Worm (Caenorhabditis elegans): Measurements from ENCODE around the gene dpf-4.

Gene dpf-4

ce11 chrIII:5864270-5864669, 5.2 kb downstream of the dpf-4 start, which contains the start of gene rabn-5:
rabn-5 (plus strand) TSS chrIII:5864553.
- TF ChIP-seq dpl-1 (GFP tag; optimal IDR thresholded peaks at IDR 0.05) = peak in 1 of 3 experiments; percentile 59
- no peak for TF ChIP-seq tlp-1 (tag; optimal IDR thresholded peaks at IDR 0.05)
- peak; percentile 16 for TF ChIP-seq mep-1 (tag; optimal IDR thresholded peaks at IDR 0.05)
- TF ChIP-seq ets-5 (GFP tag; IDR thresholded peaks at IDR 0.05) = no peak
- peak; percentile 13 to 19 for TF ChIP-seq efl-1 (optimal IDR thresholded peaks at IDR 0.05)
- TF ChIP-seq efl-1 (GFP tag; optimal IDR thresholded peaks at IDR 0.05 in 1 of 2) = peak in 1 of 2 experiments; percentile 51
- TF ChIP-seq lsy-2 (tag; optimal IDR thresholded peaks at IDR 0.05) = peak in 1 of 2 experiments; percentile 2
- no peak for TF ChIP-seq mef-2 (tag; optimal IDR thresholded peaks at IDR 0.05)

- TF ChIP-seq ets-5 (GFP tag; IDR thresholded peaks at IDR 0.05) = no peak
- no peak for TF ChIP-seq zip-4 (GFP tag; optimal IDR thresholded peaks at IDR 0.05)
- no peak for TF ChIP-seq nhr-76 (tag; optimal IDR thresholded peaks at IDR 0.05)
- no peak for TF ChIP-seq blmp-1 (tag; optimal IDR thresholded peaks at IDR 0.05)
- TF ChIP-seq aly-2 (tag; optimal IDR thresholded peaks at IDR 0.05) = no peak
- no peak for TF ChIP-seq fkh-10 (GFP tag; optimal IDR thresholded peaks at IDR 0.05)
- no peak for TF ChIP-seq nhr-20 (tag; optimal IDR thresholded peaks at IDR 0.05)
- TF ChIP-seq nhr-71 (tag; optimal IDR thresholded peaks at IDR 0.05) = no peak
- TF ChIP-seq rnt-1 (tag; optimal IDR thresholded peaks at IDR 0.05) = no peak
- TF ChIP-seq grh-1 (GFP tag; IDR thresholded peaks at IDR 0.05) = no peak
Observed at ce11 chrIII:5868401-5868800, 9.3 kb downstream of the dpf-4 start, which contains the start of gene eng-1. eng-1 (minus strand) TSS chrIII:5868501.

ce11 chrIII:5869429-5869828, 10.3 kb downstream of the dpf-4 start, which contains the start of gene F01F1.15:
F01F1.15 (minus strand) TSS chrIII:5869529.
- TF ChIP-seq Y116A8C.19 (tag; optimal IDR thresholded peaks at IDR 0.05; ENCODE audit: borderline replicate concordance) (no peak), mdl-1 (tag; optimal IDR thresholded peaks at IDR 0.05) (no peak), nhr-12 (tag; optimal IDR thresholded peaks at IDR 0.05) (no peak), nhr-76 (tag; optimal IDR thresholded peaks at IDR 0.05) (no peak), ceh-82 (tag; optimal IDR thresholded peaks at IDR 0.05) (no peak), skn-1 (tag; optimal IDR thresholded peaks at IDR 0.05) (no peak), irx-1 (tag; optimal IDR thresholded peaks at IDR 0.05) (no peak), C04F5.9 (tag; optimal IDR thresholded peaks at IDR 0.05) (no peak), lin-39 (tag; optimal IDR thresholded peaks at IDR 0.05) (no peak), fkh-4 (tag; optimal IDR thresholded peaks at IDR 0.05; ENCODE audit: borderline replicate concordance) (no peak), pqm-1 (tag; optimal IDR thresholded peaks at IDR 0.05) (no peak), unc-30 (tag; optimal IDR thresholded peaks at IDR 0.05) (no peak)

ce11 chrIII:5871760-5872159, 12.7 kb downstream of the dpf-4 start, which contains the start of the genes F01F1.11 and F01F1.3:
F01F1.11 (minus strand) TSS chrIII:5871877.
F01F1.3 (plus strand) TSS chrIII:5871938.
- TF ChIP-seq egl-27 (tag; optimal IDR thresholded peaks at IDR 0.05) = no peak
- peak; percentile 91 for TF ChIP-seq tbx-2 (tag; optimal IDR thresholded peaks at IDR 0.05)
- peak; percentile 72 for TF ChIP-seq jun-1 (tag; optimal IDR thresholded peaks at IDR 0.05)
- peak; percentile 62 for TF ChIP-seq grh-1 (GFP tag; IDR thresholded peaks at IDR 0.05)
- TF ChIP-seq ets-5 (GFP tag; IDR thresholded peaks at IDR 0.05) = no peak
- peak; percentile 96 for TF ChIP-seq lir-3 (tag; optimal IDR thresholded peaks at IDR 0.05; ENCODE audit: poor library complexity)
- TF ChIP-seq C16A3.4 (tag; optimal IDR thresholded peaks at IDR 0.05) = peak; percentile 81
- TF ChIP-seq lin-14 (GFP tag; optimal IDR thresholded peaks at IDR 0.05) = peak; percentile 85
- TF ChIP-seq unc-62 (GFP tag; optimal IDR thresholded peaks at IDR 0.05) = no peak
- peak; percentile 54 for TF ChIP-seq nhr-77 (tag; optimal IDR thresholded peaks at IDR 0.05)
- TF ChIP-seq nhr-47 (tag; optimal IDR thresholded peaks at IDR 0.05) = peak; percentile 93
- peak; percentile 95 to 97 (median 96) for TF ChIP-seq dpl-1 (GFP tag; optimal IDR thresholded peaks at IDR 0.05)
- TF ChIP-seq F16B12.6 (tag; optimal IDR thresholded peaks at IDR 0.05) = peak; percentile 48
- TF ChIP-seq rnt-1 (tag; optimal IDR thresholded peaks at IDR 0.05) = peak; percentile 99
- TF ChIP-seq ama-1 (optimal IDR thresholded peaks at IDR 0.05) = no peak
- peak; percentile 31 for TF ChIP-seq lin-39 (tag; optimal IDR thresholded peaks at IDR 0.05)
- TF ChIP-seq ces-1 (GFP tag; optimal IDR thresholded peaks at IDR 0.05) = no peak
- peak; percentile 92 for TF ChIP-seq nhr-90 (tag; optimal IDR thresholded peaks at IDR 0.05; ENCODE audit: poor library complexity)
- TF ChIP-seq blmp-1 (tag; optimal IDR thresholded peaks at IDR 0.05) = peak; percentile 81
- no peak for TF ChIP-seq hpl-2 (GFP tag; optimal IDR thresholded peaks at IDR 0.05)
- peak; percentile 48 for TF ChIP-seq efl-3 (GFP tag; optimal IDR thresholded peaks at IDR 0.05)
- no peak for TF ChIP-seq nhr-237 (tag; optimal IDR thresholded peaks at IDR 0.05)
- TF ChIP-seq sup-37 (GFP tag; optimal IDR thresholded peaks at IDR 0.05) = peak; percentile 12
- TF ChIP-seq egl-13 (tag; optimal IDR thresholded peaks at IDR 0.05) = peak; percentile 90
- TF ChIP-seq hlh-4 (tag; optimal IDR thresholded peaks at IDR 0.05) = peak; percentile 50
- peak; percentile 51 for TF ChIP-seq zip-4 (GFP tag; optimal IDR thresholded peaks at IDR 0.05)
- TF ChIP-seq nhr-20 (tag; optimal IDR thresholded peaks at IDR 0.05) = peak; percentile 89
- peak; percentile 83 for TF ChIP-seq fkh-8 (tag; optimal IDR thresholded peaks at IDR 0.05)

Data from whole organism, L1 larva.